Fruit fly (Drosophila melanogaster): ENCODE results near the gene CG7457.

DNA sequence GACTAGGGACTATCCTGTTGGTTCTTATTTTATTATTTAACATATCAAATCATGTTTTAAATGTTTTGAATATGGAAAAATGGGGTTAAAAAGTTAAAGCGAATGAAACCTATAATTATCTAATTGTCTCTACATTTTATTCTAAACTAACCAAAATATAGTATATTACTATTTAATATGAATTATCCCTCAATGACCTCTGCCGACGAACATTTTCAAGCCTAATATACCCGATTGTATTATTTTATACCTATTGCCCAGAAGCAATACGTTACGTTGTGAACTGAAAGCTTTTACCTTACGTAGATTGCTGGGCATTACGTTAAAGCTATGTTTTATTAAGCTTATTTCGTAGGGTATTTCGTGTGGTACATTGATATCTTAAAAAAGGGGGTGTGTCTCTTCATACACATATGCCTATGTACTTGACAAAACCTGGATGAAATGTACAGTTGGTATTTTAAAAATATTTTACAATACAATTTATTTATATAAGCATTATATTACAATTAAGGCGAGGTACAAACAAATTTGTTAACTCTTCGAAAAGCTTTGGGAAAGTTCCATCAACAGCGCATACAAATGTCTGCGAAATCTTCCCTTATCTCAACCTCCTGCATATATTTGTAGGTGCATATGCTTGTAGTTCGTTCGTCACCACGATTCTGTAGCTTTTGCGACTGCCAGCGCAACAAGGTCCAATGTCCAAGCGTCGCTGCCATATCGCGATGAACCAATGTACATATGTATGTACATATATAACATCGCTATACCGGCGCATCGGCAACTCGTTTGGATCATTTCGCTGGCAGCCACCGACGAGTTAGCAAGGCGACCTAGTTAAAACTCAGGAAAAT is 7.5 kb downstream of the CG7457 start, which contains the start of gene Mcad:
- TF ChIP-seq pan (optimal IDR thresholded peaks at IDR 0.05) (peak; percentile 95), CG8478 (optimal IDR thresholded peaks at IDR 0.05) (no peak), psq (optimal IDR thresholded peaks at IDR 0.05) (no peak), usp (GFP tag; optimal IDR thresholded peaks at IDR 0.05) (no peak), Dll (optimal IDR thresholded peaks at IDR 0.05) (no peak)
